Fruit fly (Drosophila melanogaster) S2 (cell line): ENCODE measurements around the gene CG15258.

Experiments used
- CG8478 ChIP-seq: fragments of >200 bp; optimal IDR thresholded peaks from 2 replicates; lab custom pipeline; 2018
- CTCF ChIP-seq, 2 experiments: fragments of >200 bp; optimal IDR thresholded peaks; 2 replicates each; lab custom pipeline; 2018

dm6 chr2L:15329382-15329781 is 32.0 kb downstream of the CG15258 start:
- TF ChIP-seq CTCF (optimal IDR thresholded peaks at IDR 0.05; lab: Kevin White, UChicago) = no peak
- no peak for TF ChIP-seq CG8478 (lab: Kevin White, UChicago)
